Worm (Caenorhabditis elegans) whole organism, L4 larva: ENCODE measurements around the gene cyp-14A2.
A peak's percentile ranks its signal among the peaks of the same experiment; 100 is the strongest.

Source experiments
- ctbp-1 ChIP-seq: fragments of 200-800 bp; sonication (Bioruptor generic); IDR thresholded peaks from 2 replicates; pipeline ENCODE4 v1.3.6; 2022; ENCODE audit warnings: missing genetic modification reagents, missing genetic modification characterization, missing compliant biosample characterization
- fkh-10 ChIP-seq: fragments of 150-350 bp; optimal IDR thresholded peaks from 2 replicates; lab custom pipeline; 2014; ENCODE audit warnings: missing biosample characterization, missing genetic modification reagents, missing genetic modification characterization
- madf-9 ChIP-seq: fragments of 200-800 bp; sonication (Bioruptor generic); conservative IDR thresholded peaks from 2 replicates; pipeline ENCODE4 v1.3.6; 2022; ENCODE audit warnings: missing genetic modification reagents, missing genetic modification characterization, missing compliant biosample characterization
- nhr-28 ChIP-seq: fragments of 150-350 bp; optimal IDR thresholded peaks from 2 replicates; lab custom pipeline; 2014; ENCODE audit warnings: missing biosample characterization, missing genetic modification characterization
- rbr-2 ChIP-seq: sonication (generic microtip); optimal IDR thresholded peaks from 2 replicates; lab custom pipeline; 2016; ENCODE audit warnings: missing genotype, missing genetic modification characterization, missing compliant biosample characterization
- skn-1 ChIP-seq: fragments of 150-350 bp; optimal IDR thresholded peaks from 2 replicates; lab custom pipeline; 2014; ENCODE audit warnings: missing biosample characterization, missing genetic modification characterization
- spr-3 ChIP-seq: fragments of 200-800 bp; sonication (Bioruptor generic); optimal IDR thresholded peaks from 2 replicates; lab custom pipeline; 2018; ENCODE audit warnings: mild to moderate bottlenecking, missing genetic modification characterization, missing compliant biosample characterization
- unc-62 ChIP-seq, 3 experiments: fragments of 150-350 bp in 1 of 3; sonication (generic microtip); optimal IDR thresholded peaks in 2 of 3; peaks in 1 of 3; 1 replicate in 1 of 3; 2 replicates in 2 of 3; lab custom pipeline; 2014 to 2017; ENCODE audit warnings: missing biosample characterization in 3 of 3, missing genetic modification characterization in 3 of 3, missing genetic modification reagents in 3 of 3, missing genotype in 1 of 3
- ztf-11 ChIP-seq: fragments of 150-350 bp; optimal IDR thresholded peaks from 2 replicates; lab custom pipeline; 2014; ENCODE audit warnings: missing biosample characterization, missing genetic modification characterization

- TF ChIP-seq ztf-11 (tag; lab: Kevin White, UChicago) (no peak), rbr-2 (no peak), skn-1 (tag; lab: Kevin White, UChicago) (no peak), fkh-10 (no peak), unc-62 (GFP tag; optimal IDR thresholded peaks at IDR 0.05 in 1 of 2; lab: Kevin White, UChicago) (no peak), unc-62 (tag; optimal IDR thresholded peaks at IDR 0.05; lab: Kevin White, UChicago) (no peak), madf-9 (GFP tag; lab: Robert Waterston, UW) (no peak), nhr-28 (peak; percentile 52), spr-3 (GFP tag; lab: Kevin White, UChicago) (no peak), ctbp-1 (GFP tag; lab: Robert Waterston, UW) (no peak)
Measured at ce11 chrX:13247614-13248013, 21.9 kb downstream of the cyp-14A2 start.
